Fruit fly (Drosophila melanogaster) whole organism, embryonic: ENCODE results near the gene kis.

Experiments used
- ATbp ChIP-seq: fragments of 200-800 bp; sonication (Bioruptor generic); optimal IDR thresholded peaks from 2 replicates; lab custom pipeline; 2017; ENCODE audit warnings: missing biosample characterization, mild to moderate bottlenecking, missing genetic modification characterization, missing genetic modification reagents
- CG1024 ChIP-seq: fragments of 200-800 bp; sonication (Bioruptor generic); IDR thresholded peaks from 2 replicates; pipeline ENCODE4 v1.3.6; 2022; ENCODE audit warnings: missing biosample characterization, missing genetic modification characterization
- CG10274 ChIP-seq: fragments of 200-800 bp; sonication (Bioruptor generic); optimal IDR thresholded peaks from 3 replicates; lab custom pipeline; 2017; ENCODE audit warnings: missing biosample characterization, mild to moderate bottlenecking, missing genetic modification characterization
- CG10654 ChIP-seq: fragments of 200-800 bp; sonication (Bioruptor generic); optimal IDR thresholded peaks from 2 replicates; lab custom pipeline; 2016; ENCODE audit warnings: missing biosample characterization, missing genetic modification characterization
- CG10979 ChIP-seq: fragments of 200-800 bp; sonication (Bioruptor generic); optimal IDR thresholded peaks from 2 replicates; lab custom pipeline; 2018; ENCODE audit warnings: missing biosample characterization, mild to moderate bottlenecking, missing genetic modification characterization, moderate library complexity
- CG11398 ChIP-seq: fragments of 200-800 bp; sonication (Bioruptor generic); optimal IDR thresholded peaks from 2 replicates; lab custom pipeline; 2016; ENCODE audit warnings: missing biosample characterization, missing genetic modification characterization
- CG12155 ChIP-seq: fragments of 200-800 bp; sonication (Bioruptor generic); optimal IDR thresholded peaks from 3 replicates; lab custom pipeline; 2016; ENCODE audit warnings: missing biosample characterization, missing genetic modification characterization
- CG12236 ChIP-seq: fragments of 200-800 bp; sonication (Bioruptor generic); optimal IDR thresholded peaks from 2 replicates; lab custom pipeline; 2016; ENCODE audit warnings: missing biosample characterization, missing genetic modification characterization
- CG12659 ChIP-seq: fragments of 200-800 bp; sonication (Bioruptor generic); optimal IDR thresholded peaks from 3 replicates; lab custom pipeline; 2017; ENCODE audit warnings: mild to moderate bottlenecking, missing biosample characterization, missing genetic modification reagents, missing genetic modification characterization
- CG14710 ChIP-seq: fragments of 200-800 bp; sonication (Bioruptor generic); optimal IDR thresholded peaks from 3 replicates; lab custom pipeline; 2019; ENCODE audit warnings: missing biosample characterization, mild to moderate bottlenecking, missing genetic modification characterization, moderate library complexity
- CG15696 ChIP-seq: fragments of 200-800 bp; sonication (Bioruptor generic); optimal IDR thresholded peaks from 2 replicates; lab custom pipeline; 2019; ENCODE audit warnings: missing biosample characterization, mild to moderate bottlenecking, missing genetic modification characterization, moderate library complexity
- CG1832 ChIP-seq: fragments of 200-800 bp; sonication (Bioruptor generic); optimal IDR thresholded peaks from 2 replicates; lab custom pipeline; 2017; ENCODE audit warnings: missing biosample characterization, mild to moderate bottlenecking, missing genetic modification characterization, inconsistent platforms
- CG2678 ChIP-seq: fragments of 200-800 bp; sonication (Bioruptor generic); optimal IDR thresholded peaks from 3 replicates; lab custom pipeline; 2019; ENCODE audit warnings: missing biosample characterization, mild to moderate bottlenecking, missing genetic modification characterization, moderate library complexity
- CG31388 ChIP-seq: fragments of 200-800 bp; sonication (Bioruptor generic); optimal IDR thresholded peaks from 2 replicates; lab custom pipeline; 2016; ENCODE audit warnings: missing biosample characterization, missing genetic modification characterization
- CG4328 ChIP-seq: fragments of 200-800 bp; sonication (Bioruptor generic); optimal IDR thresholded peaks from 3 replicates; lab custom pipeline; 2017; ENCODE audit warnings: missing biosample characterization, missing genetic modification reagents, missing genetic modification characterization
- CG6765 ChIP-seq: fragments of 200-800 bp; sonication (Bioruptor generic); optimal IDR thresholded peaks from 3 replicates; lab custom pipeline; 2017; ENCODE audit warnings: missing biosample characterization, mild to moderate bottlenecking, missing genetic modification characterization
- CG7556 ChIP-seq: fragments of 200-800 bp; sonication (Bioruptor generic); optimal IDR thresholded peaks from 2 replicates; lab custom pipeline; 2017; ENCODE audit warnings: missing biosample characterization, mild to moderate bottlenecking, missing genetic modification characterization
- CoRest ChIP-seq: fragments of 200-800 bp; sonication (Bioruptor generic); optimal IDR thresholded peaks from 3 replicates; lab custom pipeline; 2018; ENCODE audit warnings: missing biosample characterization, mild to moderate bottlenecking, missing genetic modification characterization, moderate library complexity
- D19B ChIP-seq: fragments of 200-800 bp; sonication (Bioruptor generic); optimal IDR thresholded peaks from 2 replicates; lab custom pipeline; 2017; ENCODE audit warnings: missing biosample characterization, mild to moderate bottlenecking, missing genetic modification characterization
- Dll ChIP-seq: fragments of 200-800 bp; sonication (Bioruptor generic); IDR thresholded peaks from 4 replicates; pipeline ENCODE4 v1.3.6; 2022; ENCODE audit warnings: missing biosample characterization, missing genetic modification characterization; ENCODE audit not compliant: partially characterized antibody
- Doc3 ChIP-seq: fragments of 200-800 bp; sonication (Bioruptor generic); IDR thresholded peaks from 3 replicates; pipeline ENCODE4 v1.3.6; 2022; ENCODE audit warnings: missing biosample characterization, missing genetic modification characterization; ENCODE audit not compliant: partially characterized antibody
- Dref ChIP-seq: fragments of 200-800 bp; sonication (Bioruptor generic); IDR thresholded peaks from 2 replicates; pipeline ENCODE4 v1.3.6; 2022; ENCODE audit warnings: missing biosample characterization, missing genetic modification characterization
- Fer1 ChIP-seq: fragments of 200-800 bp; sonication (Bioruptor generic); optimal IDR thresholded peaks from 2 replicates; lab custom pipeline; 2017; ENCODE audit warnings: missing biosample characterization, mild to moderate bottlenecking, missing genetic modification characterization
- HLHmδ ChIP-seq: fragments of 200-800 bp; sonication (Bioruptor generic); optimal IDR thresholded peaks from 2 replicates; lab custom pipeline; 2018; ENCODE audit warnings: missing biosample characterization, mild to moderate bottlenecking, missing genetic modification characterization, moderate library complexity
- MTF-1 ChIP-seq: fragments of 200-800 bp; sonication (Bioruptor generic); optimal IDR thresholded peaks from 2 replicates; lab custom pipeline; 2018; ENCODE audit warnings: missing biosample characterization, mild to moderate bottlenecking, missing genetic modification characterization, borderline replicate concordance
- Mes4 ChIP-seq: fragments of 200-800 bp; sonication (Bioruptor generic); optimal IDR thresholded peaks from 2 replicates; lab custom pipeline; 2016; ENCODE audit warnings: missing biosample characterization, missing genetic modification characterization
- Nf-YA ChIP-seq: fragments of 200-800 bp; sonication (Bioruptor generic); IDR thresholded peaks from 2 replicates; pipeline ENCODE4 v1.3.6; 2022; ENCODE audit warnings: missing biosample characterization, missing genetic modification characterization
- Nf-YB ChIP-seq: fragments of 200-800 bp; sonication (Bioruptor generic); optimal IDR thresholded peaks from 3 replicates; lab custom pipeline; 2019; ENCODE audit warnings: missing biosample characterization, mild to moderate bottlenecking, missing genetic modification characterization, moderate library complexity
- Opbp ChIP-seq: fragments of 200-800 bp; sonication (Bioruptor generic); IDR thresholded peaks from 3 replicates; pipeline ENCODE4 v1.3.6; 2022; ENCODE audit warnings: missing biosample characterization, missing genetic modification characterization; ENCODE audit not compliant: partially characterized antibody
- Pdp1 ChIP-seq, 2 experiments: fragments of 200-800 bp; sonication (Bioruptor generic); optimal IDR thresholded peaks; 3 replicates each; lab custom pipeline; 2016; ENCODE audit warnings: missing biosample characterization in 2 of 2, missing genetic modification characterization in 2 of 2, mild to moderate bottlenecking in 1 of 2, moderate library complexity in 1 of 2
- Rx ChIP-seq: fragments of 200-800 bp; sonication (Bioruptor generic); IDR thresholded peaks from 2 replicates; pipeline ENCODE4 v1.3.6; 2022; ENCODE audit warnings: missing biosample characterization, missing genetic modification characterization
- Sox102F ChIP-seq: fragments of 200-800 bp; sonication (Bioruptor generic); optimal IDR thresholded peaks from 2 replicates; lab custom pipeline; 2018; ENCODE audit warnings: missing biosample characterization, mild to moderate bottlenecking, missing genetic modification characterization, moderate library complexity
- Usf ChIP-seq: fragments of 200-800 bp; sonication (Bioruptor generic); optimal IDR thresholded peaks from 2 replicates; lab custom pipeline; 2017; ENCODE audit warnings: missing genotype, missing biosample characterization, missing genetic modification characterization
- abd-A ChIP-seq: fragments of 200-800 bp; sonication (Bioruptor generic); optimal IDR thresholded peaks from 3 replicates; lab custom pipeline; 2019; ENCODE audit warnings: missing biosample characterization, mild to moderate bottlenecking, missing genetic modification characterization, moderate library complexity
- ara ChIP-seq: fragments of 200-800 bp; sonication (Bioruptor generic); IDR thresholded peaks from 2 replicates; pipeline ENCODE4 v1.3.6; 2022; ENCODE audit warnings: missing biosample characterization, missing genetic modification characterization
- ato ChIP-seq: fragments of 200-800 bp; sonication (Bioruptor generic); IDR thresholded peaks from 2 replicates; pipeline ENCODE4 v1.3.6; 2022; ENCODE audit warnings: missing biosample characterization, missing genetic modification characterization; ENCODE audit not compliant: partially characterized antibody
- bbx ChIP-seq: fragments of 200-800 bp; sonication (Bioruptor generic); IDR thresholded peaks from 2 replicates; pipeline ENCODE4 v1.3.6; 2022; ENCODE audit warnings: missing biosample characterization, missing genetic modification characterization; ENCODE audit not compliant: partially characterized antibody
- caup ChIP-seq: fragments of 200-800 bp; sonication (Bioruptor generic); optimal IDR thresholded peaks from 3 replicates; lab custom pipeline; 2017; ENCODE audit warnings: missing biosample characterization, mild to moderate bottlenecking, missing genetic modification characterization, moderate library complexity; ENCODE audit not compliant: severe bottlenecking
- eve ChIP-seq, 2 experiments: fragments of >200 bp; optimal IDR thresholded peaks; 2 replicates each; lab custom pipeline; 2017; ENCODE audit warnings: missing biosample characterization in 2 of 2, missing genetic modification characterization in 2 of 2
- fd96Cb ChIP-seq: fragments of 200-800 bp; sonication (Bioruptor generic); optimal IDR thresholded peaks from 2 replicates; lab custom pipeline; 2018; ENCODE audit warnings: missing biosample characterization, mild to moderate bottlenecking, missing genetic modification characterization, moderate library complexity
- gro ChIP-seq: fragments of 200-800 bp; sonication (Bioruptor generic); optimal IDR thresholded peaks from 2 replicates; lab custom pipeline; 2016; ENCODE audit warnings: missing biosample characterization, missing genetic modification characterization
- hb ChIP-seq: fragments of 200-800 bp; sonication (Bioruptor generic); IDR thresholded peaks from 3 replicates; pipeline ENCODE4 v1.3.6; 2022; ENCODE audit warnings: missing biosample characterization, missing genetic modification characterization; ENCODE audit not compliant: partially characterized antibody
- oc ChIP-seq: fragments of 200-800 bp; sonication (Bioruptor generic); optimal IDR thresholded peaks from 2 replicates; lab custom pipeline; 2018; ENCODE audit warnings: missing biosample characterization, mild to moderate bottlenecking, missing genetic modification characterization, moderate library complexity
- row ChIP-seq: fragments of 200-800 bp; sonication (Bioruptor generic); IDR thresholded peaks from 3 replicates; pipeline ENCODE4 v1.3.6; 2022; ENCODE audit warnings: missing biosample characterization, missing genetic modification characterization
- sc ChIP-seq, 3 experiments: fragments of >200 bp in 2 of 3; fragments of 200-800 bp in 1 of 3; sonication (Bioruptor generic) in 1 of 3; optimal IDR thresholded peaks; 2 replicates in 2 of 3; 3 replicates in 1 of 3; lab custom pipeline; 2017; ENCODE audit warnings: mild to moderate bottlenecking in 1 of 3, missing biosample characterization in 1 of 3, missing genetic modification characterization in 1 of 3, missing genetic modification reagents in 1 of 3
- so ChIP-seq: fragments of 200-800 bp; sonication (Bioruptor generic); IDR thresholded peaks from 3 replicates; pipeline ENCODE4 v1.3.6; 2022; ENCODE audit warnings: missing biosample characterization, missing genetic modification characterization
- sob ChIP-seq: fragments of 200-800 bp; sonication (Bioruptor generic); IDR thresholded peaks from 2 replicates; pipeline ENCODE4 v1.3.6; 2022; ENCODE audit warnings: missing biosample characterization, missing genetic modification characterization
- vnd ChIP-seq: fragments of 200-800 bp; sonication (Bioruptor generic); IDR thresholded peaks from 3 replicates; pipeline ENCODE4 v1.3.6; 2022; ENCODE audit warnings: missing biosample characterization, missing genetic modification characterization; ENCODE audit not compliant: partially characterized antibody
- vvl ChIP-seq: fragments of 200-800 bp; sonication (Bioruptor generic); IDR thresholded peaks from 2 replicates; pipeline ENCODE4 v1.3.6; 2022; ENCODE audit warnings: missing biosample characterization, missing genetic modification characterization
- wek ChIP-seq: fragments of 200-800 bp; sonication (Bioruptor generic); optimal IDR thresholded peaks from 3 replicates; lab custom pipeline; 2018; ENCODE audit warnings: missing biosample characterization, mild to moderate bottlenecking, missing genetic modification characterization, moderate library complexity

kis gene

DNA sequence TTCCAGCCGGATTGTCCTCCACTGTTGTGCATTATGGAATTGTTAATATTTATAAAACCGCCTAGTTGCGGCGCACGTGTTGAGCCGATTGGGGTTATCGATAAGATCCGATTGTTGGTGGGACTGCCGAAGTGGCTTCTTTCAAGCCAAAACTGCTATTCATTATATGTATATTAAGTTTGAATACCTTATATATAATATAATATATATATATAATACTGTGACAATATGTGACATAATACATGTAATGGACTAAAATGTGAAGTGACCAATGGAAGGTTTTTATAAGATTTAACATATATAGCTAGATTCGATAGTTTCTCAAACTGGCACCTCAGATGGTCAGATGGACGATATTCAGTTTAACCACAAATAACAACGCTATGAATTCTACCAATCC is 23.0 kb upstream of the kis start, which contains the start of the genes mbm and CG11555 (continued):
- TF ChIP-seq caup (GFP tag; lab: Kevin White, UChicago) (no peak), Dll (GFP tag; lab: Robert Waterston, UW) (peak; percentile 74), CG4328 (GFP tag; lab: Kevin White, UChicago) (no peak), Nf-YA (GFP tag; lab: Robert Waterston, UW) (no peak), CG12659 (peak; percentile 45), Pdp1 (GFP tag; optimal IDR thresholded peaks at IDR 0.05; lab: Kevin White, UChicago) (no peak), vnd (no peak), Fer1 (GFP tag; lab: Kevin White, UChicago) (peak; percentile 49), CG10654 (no peak), CG15696 (tag; lab: Kevin White, UChicago) (peak; percentile 1), wek (GFP tag; lab: Kevin White, UChicago) (no peak), CG31388 (GFP tag; lab: Kevin White, UChicago) (no peak), CG14710 (peak; percentile 55), ara (GFP tag; lab: Robert Waterston, UW) (no peak), abd-A (tag; lab: Kevin White, UChicago) (no peak), fd96Cb (tag; lab: Kevin White, UChicago) (no peak), CG12155 (GFP tag; lab: Kevin White, UChicago) (no peak), CG11398 (no peak), sob (GFP tag; lab: Robert Waterston, UW) (no peak), CoRest (peak; percentile 60), CG2678 (tag; lab: Kevin White, UChicago) (no peak), MTF-1 (GFP tag; lab: Kevin White, UChicago) (no peak), Sox102F (no peak), ATbp (GFP tag; lab: Kevin White, UChicago) (no peak), CG10979 (tag; lab: Kevin White, UChicago) (no peak), ato (GFP tag; lab: Robert Waterston, UW) (no peak), D19B (GFP tag; lab: Kevin White, UChicago) (no peak)

DNA sequence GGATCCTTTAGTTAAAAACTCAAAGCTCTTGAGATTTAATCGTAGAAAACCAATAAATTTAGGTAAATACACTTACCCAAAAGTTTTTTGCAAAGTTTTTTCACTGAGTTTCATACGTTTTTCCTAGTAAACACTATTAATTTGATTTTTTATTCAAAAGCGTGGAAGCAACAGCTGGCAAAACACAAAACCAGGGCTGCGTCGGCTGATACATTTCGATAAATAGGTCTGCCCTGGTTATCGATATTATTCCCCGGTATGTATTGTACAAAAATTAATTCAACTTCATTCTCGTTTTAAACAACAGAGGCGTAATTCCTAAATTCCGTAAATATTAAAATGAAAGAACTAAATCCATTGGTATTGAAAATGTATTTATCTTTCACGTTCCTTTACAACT is 20.9 kb upstream of the kis start, which contains the start of gene Dus1:
Dus1 (minus strand) TSS at position 192 of the 400 bp plus-strand sequence.
- TF ChIP-seq Dref (GFP tag; lab: Robert Waterston, UW) (peak; percentile 90), Opbp (GFP tag; lab: Robert Waterston, UW) (peak; percentile 58; the same call in 2 of the 3 replicates), CG1832 (no peak), vvl (GFP tag; lab: Robert Waterston, UW) (peak; percentile 75), CG6765 (GFP tag; lab: Kevin White, UChicago) (no peak), CG12236 (GFP tag; lab: Kevin White, UChicago) (no peak), Rx (GFP tag; lab: Robert Waterston, UW) (no peak), CG7556 (GFP tag; lab: Kevin White, UChicago) (no peak), Doc3 (peak; percentile 68), Nf-YB (GFP tag; lab: Kevin White, UChicago) (no peak), CG1024 (no peak), Usf (no peak), CG10274 (GFP tag; lab: Kevin White, UChicago) (no peak), row (GFP tag; lab: Robert Waterston, UW) (peak; percentile 47), Mes4 (GFP tag; lab: Kevin White, UChicago) (no peak), so (GFP tag; lab: Robert Waterston, UW) (no peak), bbx (GFP tag; lab: Robert Waterston, UW) (peak; percentile 77), gro (peak; percentile 30), eve (GFP tag; optimal IDR thresholded peaks at IDR 0.05; lab: Kevin White, UChicago) (no peak), hb (GFP tag; lab: Robert Waterston, UW) (peak; percentile 59; the same call in 2 of the 3 replicates), HLHmδ (GFP tag; lab: Kevin White, UChicago) (no peak), oc (tag; lab: Kevin White, UChicago) (no peak), sc (optimal IDR thresholded peaks at IDR 0.05; lab: Kevin White, UChicago) (no peak), sc (GFP tag; optimal IDR thresholded peaks at IDR 0.05; lab: Kevin White, UChicago) (no peak)
